Worm (Caenorhabditis elegans) whole organism, late embryonic: ENCODE results near the gene spt-5.

Experiments
- C38D4.7 ChIP-seq: fragments of 200-800 bp; sonication (Bioruptor generic); optimal IDR thresholded peaks from 2 replicates; lab custom pipeline; 2018; ENCODE audit warnings: mild to moderate bottlenecking, missing genetic modification characterization, moderate library complexity, missing compliant biosample characterization
- F13H6.1 ChIP-seq: sonication (generic microtip); optimal IDR thresholded peaks from 2 replicates; lab custom pipeline; 2016; ENCODE audit warnings: missing genetic modification characterization, missing compliant biosample characterization
- T23F11.4 ChIP-seq: fragments of 200-800 bp; sonication (Bioruptor generic); optimal IDR thresholded peaks from 2 replicates; lab custom pipeline; 2018; ENCODE audit warnings: mild to moderate bottlenecking, missing genetic modification characterization, missing compliant biosample characterization
- Y22D7AL.16 ChIP-seq: sonication (generic microtip); optimal IDR thresholded peaks from 2 replicates; lab custom pipeline; 2016; ENCODE audit warnings: missing genetic modification characterization, missing compliant biosample characterization
- ama-1 ChIP-seq: fragments of 150-350 bp; optimal IDR thresholded peaks from 2 replicates; lab custom pipeline; 2014
- ceh-14 ChIP-seq: sonication (generic microtip); optimal IDR thresholded peaks from 2 replicates; lab custom pipeline; 2016; ENCODE audit warnings: missing genotype, missing genetic modification characterization, missing compliant biosample characterization
- ceh-18 ChIP-seq: sonication (generic microtip); optimal IDR thresholded peaks from 2 replicates; lab custom pipeline; 2016; ENCODE audit warnings: missing genetic modification characterization, missing compliant biosample characterization
- ceh-2 ChIP-seq: sonication (generic microtip); optimal IDR thresholded peaks from 2 replicates; lab custom pipeline; 2016; ENCODE audit warnings: missing genotype, missing genetic modification characterization, missing compliant biosample characterization
- ceh-22 ChIP-seq: sonication (generic microtip); optimal IDR thresholded peaks from 2 replicates; lab custom pipeline; 2017; ENCODE audit warnings: missing biosample characterization, missing genetic modification characterization
- ceh-30 ChIP-seq: fragments of 150-350 bp; optimal IDR thresholded peaks from 2 replicates; lab custom pipeline; 2014; ENCODE audit warnings: missing biosample characterization, missing genetic modification characterization
- ceh-34 ChIP-seq: sonication (generic microtip); optimal IDR thresholded peaks from 2 replicates; lab custom pipeline; 2016; ENCODE audit warnings: mild to moderate bottlenecking, missing genetic modification characterization, missing compliant biosample characterization
- ceh-45 ChIP-seq: fragments of 200-800 bp; sonication (Bioruptor generic); IDR thresholded peaks from 2 replicates; pipeline ENCODE4 v1.3.6; 2022; ENCODE audit warnings: missing genetic modification reagents, missing genetic modification characterization, missing compliant biosample characterization
- ceh-48 ChIP-seq: sonication (generic microtip); optimal IDR thresholded peaks from 2 replicates; lab custom pipeline; 2016; ENCODE audit warnings: missing genetic modification characterization, inconsistent platforms, missing compliant biosample characterization
- ceh-6 ChIP-seq: fragments of 200-800 bp; sonication (Bioruptor generic); optimal IDR thresholded peaks from 2 replicates; lab custom pipeline; 2018; ENCODE audit warnings: mild to moderate bottlenecking, missing genetic modification characterization, missing compliant biosample characterization
- ceh-9 ChIP-seq: sonication (generic microtip); optimal IDR thresholded peaks from 2 replicates; lab custom pipeline; 2016; ENCODE audit warnings: mild to moderate bottlenecking, missing genetic modification characterization, inconsistent platforms, missing compliant biosample characterization
- che-1 ChIP-seq: sonication (generic microtip); optimal IDR thresholded peaks from 2 replicates; lab custom pipeline; 2016; ENCODE audit warnings: mild to moderate bottlenecking, missing genetic modification characterization, missing compliant biosample characterization
- dmd-4 ChIP-seq: sonication (generic microtip); optimal IDR thresholded peaks from 2 replicates; lab custom pipeline; 2016; ENCODE audit warnings: borderline replicate concordance, missing genetic modification characterization, missing compliant biosample characterization
- elt-2 ChIP-seq: sonication (generic microtip); optimal IDR thresholded peaks from 2 replicates; lab custom pipeline; 2016; ENCODE audit warnings: missing genetic modification reagents, missing genetic modification characterization, missing compliant biosample characterization
- ets-4 ChIP-seq: sonication (generic microtip); optimal IDR thresholded peaks from 2 replicates; lab custom pipeline; 2016; ENCODE audit warnings: missing genetic modification characterization, missing compliant biosample characterization
- fax-1 ChIP-seq: sonication (generic microtip); optimal IDR thresholded peaks from 2 replicates; lab custom pipeline; 2016; ENCODE audit warnings: missing genotype, missing genetic modification characterization, missing compliant biosample characterization
- fkh-10 ChIP-seq: fragments of 150-350 bp; optimal IDR thresholded peaks from 2 replicates; lab custom pipeline; 2014; ENCODE audit warnings: missing biosample characterization, missing genetic modification reagents, missing genetic modification characterization
- gmeb-2 ChIP-seq: sonication (generic microtip); optimal IDR thresholded peaks from 2 replicates; lab custom pipeline; 2016; ENCODE audit warnings: missing genetic modification characterization, inconsistent platforms, missing compliant biosample characterization
- hlh-13 ChIP-seq: fragments of 200-800 bp; sonication (Bioruptor generic); optimal IDR thresholded peaks from 2 replicates; lab custom pipeline; 2018; ENCODE audit warnings: mild to moderate bottlenecking, missing genetic modification characterization, missing compliant biosample characterization
- hlh-15 ChIP-seq: sonication (generic microtip); optimal IDR thresholded peaks from 2 replicates; lab custom pipeline; 2016; ENCODE audit warnings: missing genetic modification characterization, missing compliant biosample characterization
- lim-6 ChIP-seq: sonication (generic microtip); optimal IDR thresholded peaks from 2 replicates; lab custom pipeline; 2016; ENCODE audit warnings: missing genetic modification characterization, missing compliant biosample characterization
- lin-11 ChIP-seq: fragments of 200-800 bp; sonication (Bioruptor generic); optimal IDR thresholded peaks from 2 replicates; lab custom pipeline; 2018; ENCODE audit warnings: mild to moderate bottlenecking, missing genetic modification characterization, missing compliant biosample characterization
- mec-3 ChIP-seq: sonication (generic microtip); optimal IDR thresholded peaks from 2 replicates; lab custom pipeline; 2016; ENCODE audit warnings: borderline replicate concordance, missing genetic modification characterization, missing compliant biosample characterization
- nhr-11 ChIP-seq: fragments of 150-350 bp; optimal IDR thresholded peaks from 2 replicates; lab custom pipeline; 2014; ENCODE audit warnings: missing biosample characterization, missing genetic modification characterization
- nhr-232 ChIP-seq: sonication (generic microtip); optimal IDR thresholded peaks from 2 replicates; lab custom pipeline; 2016; ENCODE audit warnings: missing genetic modification characterization, missing compliant biosample characterization
- npax-4 ChIP-seq: sonication (generic microtip); optimal IDR thresholded peaks from 2 replicates; lab custom pipeline; 2016; ENCODE audit warnings: missing genetic modification characterization, missing compliant biosample characterization
- odd-2 ChIP-seq: sonication (generic microtip); optimal IDR thresholded peaks from 2 replicates; lab custom pipeline; 2017; ENCODE audit warnings: antibody characterized with exemption, mild to moderate bottlenecking, missing genetic modification characterization, missing compliant biosample characterization
- pag-3 ChIP-seq: sonication (generic microtip); optimal IDR thresholded peaks from 2 replicates; lab custom pipeline; 2016; ENCODE audit warnings: missing compliant biosample characterization, missing genetic modification characterization, borderline replicate concordance
- pat-9 ChIP-seq: fragments of 200-800 bp; sonication (Bioruptor generic); optimal IDR thresholded peaks from 2 replicates; lab custom pipeline; 2018; ENCODE audit warnings: mild to moderate bottlenecking, missing genetic modification characterization, moderate library complexity, missing compliant biosample characterization
- pha-2 ChIP-seq: sonication (generic microtip); optimal IDR thresholded peaks from 2 replicates; lab custom pipeline; 2017; ENCODE audit warnings: mild to moderate bottlenecking, missing genetic modification characterization, missing compliant biosample characterization
- pqm-1 ChIP-seq: sonication (generic microtip); optimal IDR thresholded peaks from 2 replicates; lab custom pipeline; 2016; ENCODE audit warnings: missing genetic modification characterization, missing compliant biosample characterization
- pros-1 ChIP-seq: fragments of 150-350 bp; optimal IDR thresholded peaks from 2 replicates; lab custom pipeline; 2014; ENCODE audit warnings: missing biosample characterization, missing genetic modification reagents, missing genetic modification characterization
- ref-2 ChIP-seq: sonication (generic microtip); optimal IDR thresholded peaks from 2 replicates; lab custom pipeline; 2016; ENCODE audit warnings: missing genetic modification characterization, missing compliant biosample characterization
- rnt-1 ChIP-seq: sonication (generic microtip); optimal IDR thresholded peaks from 2 replicates; lab custom pipeline; 2016; ENCODE audit warnings: missing genetic modification characterization, missing compliant biosample characterization
- sdc-2 ChIP-seq: sonication (generic microtip); optimal IDR thresholded peaks from 2 replicates; lab custom pipeline; 2016; ENCODE audit warnings: missing genotype, missing genetic modification characterization, missing compliant biosample characterization
- sox-2 ChIP-seq: fragments of 200-800 bp; sonication (Bioruptor generic); IDR thresholded peaks from 2 replicates; pipeline ENCODE4 v1.3.6; 2022; ENCODE audit warnings: missing genetic modification reagents, missing genetic modification characterization, missing compliant biosample characterization
- syd-9 ChIP-seq: sonication (generic microtip); optimal IDR thresholded peaks from 2 replicates; lab custom pipeline; 2016; ENCODE audit warnings: mild to moderate bottlenecking, missing genetic modification characterization, moderate library complexity, missing compliant biosample characterization
- tbx-2 ChIP-seq: sonication (generic microtip); optimal IDR thresholded peaks from 2 replicates; lab custom pipeline; 2016; ENCODE audit warnings: missing genetic modification characterization, missing compliant biosample characterization
- tbx-7 ChIP-seq: sonication (generic microtip); optimal IDR thresholded peaks from 2 replicates; lab custom pipeline; 2016; ENCODE audit warnings: missing genotype, missing genetic modification characterization, missing compliant biosample characterization
- unc-42 ChIP-seq: sonication (generic microtip); optimal IDR thresholded peaks from 2 replicates; lab custom pipeline; 2016; ENCODE audit warnings: missing genotype, missing genetic modification characterization, missing compliant biosample characterization
- unc-55 ChIP-seq: sonication (generic microtip); optimal IDR thresholded peaks from 2 replicates; lab custom pipeline; 2017; ENCODE audit warnings: missing biosample characterization, missing genetic modification reagents, missing genetic modification characterization
- ztf-16 ChIP-seq: sonication (generic microtip); optimal IDR thresholded peaks from 2 replicates; lab custom pipeline; 2017; ENCODE audit warnings: missing genetic modification characterization, missing compliant biosample characterization

spt-5 gene

DNA sequence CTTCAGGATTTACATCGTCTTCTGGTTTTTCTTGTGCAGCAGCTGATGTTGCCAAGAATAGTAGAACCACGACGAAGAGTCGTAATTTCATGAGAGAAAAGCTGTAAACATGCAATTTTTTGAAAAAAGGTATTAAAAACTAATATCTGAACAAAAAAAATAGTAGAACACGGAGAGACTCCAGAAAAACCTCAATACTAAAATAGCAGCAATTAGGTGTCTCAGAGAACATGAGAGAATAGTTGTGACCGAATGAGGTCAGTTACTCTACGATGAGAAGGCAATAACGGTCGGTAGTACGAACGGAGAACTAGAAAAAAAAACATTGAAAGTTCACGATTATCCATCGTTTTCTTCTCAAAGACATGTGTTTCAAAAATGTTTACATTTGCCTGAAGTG lies 22.2 kb upstream of the spt-5 start, which contains the start of gene tgn-38:
Gene tgn-38, minus strand, starts transcription at position 101 of the 400 bp plus-strand sequence.
- no peak for TF ChIP-seq nhr-232 (tag; lab: Kevin White, UChicago)

DNA sequence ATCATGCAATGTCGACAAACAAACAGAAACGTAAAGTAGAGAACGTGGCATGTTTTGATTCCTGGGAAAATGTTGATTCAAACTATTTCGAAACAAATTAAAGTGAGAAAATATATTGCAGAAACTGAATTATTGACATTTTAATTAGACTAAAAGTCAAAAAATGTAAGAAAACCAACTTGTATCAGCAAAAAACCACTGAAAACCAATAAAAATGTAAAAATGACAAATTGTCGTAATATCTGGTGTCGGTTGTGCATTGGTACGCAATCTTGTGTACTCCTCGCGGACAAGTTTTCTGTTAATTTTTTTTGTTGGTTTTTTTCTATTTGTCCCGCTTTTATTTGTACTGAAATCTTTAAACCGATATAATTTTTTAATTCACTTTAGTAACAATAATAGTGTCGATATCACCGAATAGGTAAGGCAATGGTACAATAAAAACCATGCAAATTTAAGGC lies 21.5 kb upstream of the spt-5 start, which contains the start of gene T12G3.11:
Gene T12G3.11, minus strand, starts transcription at position 51 of the 461 bp plus-strand sequence.
- no peak for TF ChIP-seq hlh-15 (tag; lab: Kevin White, UChicago)
- TF ChIP-seq lim-6 (tag; lab: Kevin White, UChicago), result no peak
- no peak for TF ChIP-seq fkh-10
- TF ChIP-seq pag-3, result no peak
- no peak for TF ChIP-seq pat-9 (tag; lab: Kevin White, UChicago)
- no peak for TF ChIP-seq ceh-14 (tag; lab: Kevin White, UChicago)
- TF ChIP-seq ztf-16, result no peak
- no peak for TF ChIP-seq T23F11.4 (GFP tag; lab: Kevin White, UChicago)
- no peak for TF ChIP-seq hlh-13
- TF ChIP-seq pros-1 (tag; lab: Kevin White, UChicago), result no peak
- no peak for TF ChIP-seq ceh-30 (tag; lab: Kevin White, UChicago)
- no peak for TF ChIP-seq ceh-6
- TF ChIP-seq che-1 (tag; lab: Kevin White, UChicago), result no peak
- TF ChIP-seq npax-4 (tag; lab: Kevin White, UChicago), result no peak
- TF ChIP-seq mec-3 (tag; lab: Kevin White, UChicago), result no peak
- TF ChIP-seq C38D4.7 (GFP tag; lab: Kevin White, UChicago), result no peak

DNA sequence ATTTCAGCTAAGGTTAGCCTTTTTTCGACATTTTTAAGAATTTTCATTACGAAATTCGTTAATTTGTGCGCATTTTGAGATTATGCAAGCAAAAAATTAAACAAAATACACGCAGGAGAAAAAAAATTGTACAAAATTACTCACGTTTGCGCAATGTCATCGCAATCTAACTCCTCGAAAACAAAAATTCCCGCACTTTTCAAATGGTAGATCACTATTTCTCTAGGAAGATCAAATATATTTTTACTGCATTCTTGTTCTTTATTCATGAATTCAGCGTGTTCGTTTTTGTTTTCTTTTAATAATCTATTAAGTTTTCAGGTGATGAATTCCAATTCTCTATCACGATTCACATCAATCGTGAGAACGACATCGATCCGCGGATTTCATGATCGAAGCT lies 20.3 kb upstream of the spt-5 start, which contains the start of the genes T12G3.6 and mrpl-51:
Gene T12G3.6, minus strand, starts transcription at position 269 of the 400 bp plus-strand sequence.
Gene mrpl-51, plus strand, starts transcription at position 322 of the 400 bp plus-strand sequence.
- TF ChIP-seq ceh-6 (no peak), ceh-34 (tag; lab: Kevin White, UChicago) (no peak), gmeb-2 (tag; lab: Kevin White, UChicago) (no peak), C38D4.7 (GFP tag; lab: Kevin White, UChicago) (no peak), sox-2 (GFP tag; lab: Robert Waterston, UW) (no peak), syd-9 (tag; lab: Kevin White, UChicago) (no peak), nhr-11 (tag; lab: Kevin White, UChicago) (no peak), fax-1 (tag; lab: Kevin White, UChicago) (no peak), ceh-2 (tag; lab: Kevin White, UChicago) (no peak), pha-2 (tag; lab: Kevin White, UChicago) (no peak)

DNA sequence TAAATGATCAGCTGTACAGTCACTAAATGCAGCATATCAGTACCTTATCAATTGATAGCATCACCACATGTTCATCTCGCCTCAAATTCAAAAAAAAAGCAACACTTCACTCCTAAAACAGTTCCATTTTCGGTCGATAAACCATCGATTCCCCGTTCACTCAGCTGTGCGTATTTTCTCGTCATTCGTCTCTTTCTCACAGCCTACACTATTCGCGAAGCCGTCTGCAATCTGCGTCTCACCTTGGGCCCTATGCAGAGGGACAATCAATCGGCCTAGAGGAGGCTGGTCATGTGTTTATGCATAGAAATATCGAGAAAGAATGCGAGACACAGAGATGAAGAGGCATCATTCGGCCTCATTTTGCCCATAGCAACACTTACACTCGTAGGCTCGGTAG lies 18.9 kb upstream of the spt-5 start:
- no peak for TF ChIP-seq ceh-6
- no peak for TF ChIP-seq pag-3
- peak; percentile 20 for TF ChIP-seq unc-42 (tag; lab: Kevin White, UChicago)
- TF ChIP-seq rnt-1 (tag; lab: Kevin White, UChicago), result peak; percentile 48
- no peak for TF ChIP-seq ets-4 (tag; lab: Kevin White, UChicago)
- TF ChIP-seq ztf-16, result no peak
- no peak for TF ChIP-seq Y22D7AL.16 (tag; lab: Kevin White, UChicago)
- TF ChIP-seq elt-2, result peak; percentile 74
- TF ChIP-seq ceh-18 (tag; lab: Kevin White, UChicago), result peak; percentile 52
- peak; percentile 70 for TF ChIP-seq ama-1
- TF ChIP-seq sox-2 (GFP tag; lab: Robert Waterston, UW), result no peak
- no peak for TF ChIP-seq lin-11 (tag; lab: Kevin White, UChicago)
- TF ChIP-seq ceh-2 (tag; lab: Kevin White, UChicago), result peak; percentile 64
- peak; percentile 14 for TF ChIP-seq sdc-2 (tag; lab: Kevin White, UChicago)
- TF ChIP-seq unc-55 (GFP tag; lab: Kevin White, UChicago), result peak; percentile 73
- peak; percentile 81 for TF ChIP-seq ceh-22 (tag; lab: Kevin White, UChicago)
- no peak for TF ChIP-seq hlh-13
- peak; percentile 35 for TF ChIP-seq pros-1 (tag; lab: Kevin White, UChicago)
- no peak for TF ChIP-seq ceh-9 (tag; lab: Kevin White, UChicago)
- peak; percentile 64 for TF ChIP-seq tbx-2 (tag; lab: Kevin White, UChicago)
- no peak for TF ChIP-seq tbx-7 (tag; lab: Kevin White, UChicago)
- TF ChIP-seq nhr-11 (tag; lab: Kevin White, UChicago), result no peak
- TF ChIP-seq ceh-48 (tag; lab: Kevin White, UChicago), result peak; percentile 79
- TF ChIP-seq dmd-4 (tag; lab: Kevin White, UChicago), result no peak
- TF ChIP-seq F13H6.1, result peak; percentile 3
- no peak for TF ChIP-seq T23F11.4 (GFP tag; lab: Kevin White, UChicago)
- TF ChIP-seq ceh-45 (GFP tag; lab: Robert Waterston, UW), result no peak
- no peak for TF ChIP-seq fax-1 (tag; lab: Kevin White, UChicago)
- TF ChIP-seq ceh-14 (tag; lab: Kevin White, UChicago), result no peak
- TF ChIP-seq odd-2 (tag; lab: Kevin White, UChicago), result no peak
- TF ChIP-seq pqm-1 (tag; lab: Kevin White, UChicago), result no peak
- TF ChIP-seq ref-2 (tag; lab: Kevin White, UChicago), result peak; percentile 86
